Fruit fly (Drosophila melanogaster) Kc167 (cell line): ENCODE measurements around the gene Nmd3.

Source experiments
- Sin3A ChIP-seq: fragments of >200 bp; optimal IDR thresholded peaks from 2 replicates; lab custom pipeline; 2018; ENCODE audit warnings: missing external identifiers
- insv ChIP-seq: fragments of >200 bp; optimal IDR thresholded peaks from 3 replicates; lab custom pipeline; 2018; ENCODE audit warnings: missing external identifiers
- ttk ChIP-seq: sonication (Bioruptor generic); optimal IDR thresholded peaks from 2 replicates; lab custom pipeline; 2017; ENCODE audit warnings: missing external identifiers

DNA sequence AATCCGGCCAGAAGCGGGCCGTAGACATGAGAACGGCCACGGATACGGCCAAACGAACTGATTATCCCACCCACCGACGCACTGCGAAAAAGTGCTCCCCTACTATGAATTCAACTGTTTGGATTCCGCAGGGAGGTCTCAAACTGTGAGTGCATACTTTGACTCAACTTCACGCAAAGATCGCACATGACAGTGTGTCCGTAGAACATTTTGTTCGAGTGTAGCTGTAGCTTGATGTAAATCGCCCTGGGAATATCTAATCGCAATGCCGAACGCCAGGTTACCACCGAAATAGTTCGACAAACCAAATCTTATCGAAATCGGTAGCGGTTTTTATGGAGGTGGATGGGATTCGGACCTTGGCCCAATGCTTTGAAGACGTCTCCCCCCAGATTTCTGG is 23.4 kb downstream of the Nmd3 start:
- TF ChIP-seq insv (lab: Kevin White, UChicago) = no peak
- no peak for TF ChIP-seq ttk (lab: Kevin White, UChicago)
- TF ChIP-seq Sin3A (lab: Kevin White, UChicago) = no peak
